Fruit fly (Drosophila melanogaster) whole organism, prepupa: Measurements from ENCODE around the gene Ugt36D1.

Source experiments
- CG11902 ChIP-seq: fragments of 200-800 bp; sonication (Bioruptor generic); optimal IDR thresholded peaks from 3 replicates; lab custom pipeline; 2016; ENCODE audit warnings: missing biosample characterization, missing genetic modification characterization
- CG1621 ChIP-seq: fragments of 200-800 bp; sonication (Bioruptor generic); optimal IDR thresholded peaks from 3 replicates; lab custom pipeline; 2018; ENCODE audit warnings: missing biosample characterization, mild to moderate bottlenecking, missing genetic modification characterization
- Eip75B ChIP-seq: fragments of 200-800 bp; sonication (Bioruptor generic); optimal IDR thresholded peaks from 3 replicates; lab custom pipeline; 2016; ENCODE audit warnings: missing biosample characterization, missing genetic modification characterization
- Hr39 ChIP-seq: fragments of 200-800 bp; sonication (Bioruptor generic); optimal IDR thresholded peaks from 2 replicates; lab custom pipeline; 2016; ENCODE audit warnings: missing biosample characterization, missing genetic modification characterization
- OdsH ChIP-seq: fragments of 200-800 bp; sonication (Bioruptor generic); optimal IDR thresholded peaks from 3 replicates; lab custom pipeline; 2016; ENCODE audit warnings: missing biosample characterization, missing genetic modification characterization
- Sox15 ChIP-seq: fragments of 200-800 bp; sonication (Bioruptor generic); optimal IDR thresholded peaks from 3 replicates; lab custom pipeline; 2016; ENCODE audit warnings: missing biosample characterization, missing genetic modification characterization
- eg ChIP-seq: fragments of 200-800 bp; sonication (Bioruptor generic); IDR thresholded peaks from 3 replicates; pipeline ENCODE4 v1.3.6; 2022; ENCODE audit warnings: missing biosample characterization, missing genetic modification characterization
- esn ChIP-seq: fragments of 200-800 bp; sonication (Bioruptor generic); optimal IDR thresholded peaks from 2 replicates; lab custom pipeline; 2016; ENCODE audit warnings: missing biosample characterization, mild to moderate bottlenecking, missing genetic modification characterization, moderate library complexity
- vri ChIP-seq: fragments of 200-800 bp; sonication (Bioruptor generic); optimal IDR thresholded peaks from 3 replicates; lab custom pipeline; 2016; ENCODE audit warnings: missing biosample characterization, mild to moderate bottlenecking, missing genetic modification characterization

DNA sequence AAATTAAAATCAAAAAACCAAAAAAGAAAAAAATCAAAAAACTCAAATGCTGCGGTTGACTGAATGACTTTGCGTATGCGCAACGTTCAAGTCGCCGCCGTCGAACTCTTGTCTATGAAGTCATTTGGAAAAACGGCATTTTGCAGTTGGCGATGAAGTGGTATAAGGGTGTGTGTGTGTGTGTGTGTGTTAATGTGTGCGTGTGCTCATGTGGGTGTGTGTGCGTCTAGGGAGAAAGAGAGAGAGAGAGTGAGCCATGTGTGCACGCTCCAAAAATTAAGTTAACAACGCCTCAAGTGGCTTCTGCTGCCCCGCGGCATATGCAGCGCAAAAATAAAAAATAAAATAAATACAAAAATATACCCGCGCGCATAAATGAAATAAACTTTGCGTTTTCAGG, 45.9 kb upstream of the Ugt36D1 start:
- TF ChIP-seq OdsH (GFP tag; lab: Kevin White, UChicago) (no peak), Hr39 (GFP tag; lab: Kevin White, UChicago) (no peak), vri (GFP tag; lab: Kevin White, UChicago) (no peak), esn (GFP tag; lab: Kevin White, UChicago) (no peak), Sox15 (GFP tag; lab: Kevin White, UChicago) (no peak), eg (GFP tag; lab: Robert Waterston, UW) (no peak; the same call in 2 of the 3 replicates), CG11902 (GFP tag; lab: Kevin White, UChicago) (no peak), Eip75B (GFP tag; lab: Kevin White, UChicago) (no peak), CG1621 (tag; lab: Kevin White, UChicago) (no peak)
